Fruit fly (Drosophila melanogaster) whole organism, pupa: ENCODE data around the gene CG32537.
A peak's percentile ranks its signal among the peaks of the same experiment; 100 is the strongest.

Experiments used
- CG10348 ChIP-seq: fragments of 200-800 bp; sonication (Bioruptor generic); IDR thresholded peaks from 2 replicates; pipeline ENCODE4 v1.3.6; 2022; ENCODE audit warnings: missing biosample characterization, missing genetic modification characterization
- CG12605 ChIP-seq: fragments of 200-800 bp; sonication (Bioruptor generic); IDR thresholded peaks from 2 replicates; pipeline ENCODE4 v1.3.6; 2022; ENCODE audit warnings: missing biosample characterization, missing genetic modification characterization
- CG13204 ChIP-seq: fragments of 200-800 bp; sonication (Bioruptor generic); optimal IDR thresholded peaks from 2 replicates; lab custom pipeline; 2018; ENCODE audit warnings: missing biosample characterization, mild to moderate bottlenecking, missing genetic modification characterization, moderate library complexity
- CG14655 ChIP-seq: fragments of 200-800 bp; sonication (Bioruptor generic); optimal IDR thresholded peaks from 3 replicates; lab custom pipeline; 2017; ENCODE audit warnings: mild to moderate bottlenecking, missing biosample characterization, missing genetic modification reagents, missing genetic modification characterization
- CG15710 ChIP-seq: fragments of 200-800 bp; sonication (Bioruptor generic); optimal IDR thresholded peaks from 2 replicates; lab custom pipeline; 2018; ENCODE audit warnings: missing biosample characterization, mild to moderate bottlenecking, missing genetic modification characterization, moderate library complexity
- CG17806 ChIP-seq: fragments of 200-800 bp; sonication (Bioruptor generic); optimal IDR thresholded peaks from 2 replicates; lab custom pipeline; 2018; ENCODE audit warnings: missing biosample characterization, mild to moderate bottlenecking, missing genetic modification characterization, moderate library complexity
- CG32121 ChIP-seq: fragments of 200-800 bp; sonication (Bioruptor generic); IDR thresholded peaks from 2 replicates; pipeline ENCODE4 v1.3.6; 2022; ENCODE audit warnings: missing biosample characterization, missing genetic modification characterization
- CG34367 ChIP-seq: fragments of 200-800 bp; sonication (Bioruptor generic); optimal IDR thresholded peaks from 2 replicates; lab custom pipeline; 2018; ENCODE audit warnings: missing biosample characterization, mild to moderate bottlenecking, missing genetic modification characterization
- CG4496 ChIP-seq: fragments of 200-800 bp; sonication (Bioruptor generic); IDR thresholded peaks from 3 replicates; pipeline ENCODE4 v1.3.6; 2022; ENCODE audit warnings: missing biosample characterization, missing genetic modification characterization
- CG8159 ChIP-seq: fragments of 200-800 bp; sonication (Bioruptor generic); optimal IDR thresholded peaks from 3 replicates; lab custom pipeline; 2018; ENCODE audit warnings: missing biosample characterization, mild to moderate bottlenecking, missing genetic modification characterization, moderate library complexity
- CG8301 ChIP-seq: fragments of 200-800 bp; sonication (Bioruptor generic); optimal IDR thresholded peaks from 2 replicates; lab custom pipeline; 2018; ENCODE audit warnings: missing biosample characterization, mild to moderate bottlenecking, missing genetic modification characterization
- CG9948 ChIP-seq: fragments of 200-800 bp; sonication (Bioruptor generic); optimal IDR thresholded peaks from 2 replicates; lab custom pipeline; 2018; ENCODE audit warnings: missing biosample characterization, mild to moderate bottlenecking, missing genetic modification characterization, moderate library complexity
- D1 ChIP-seq: fragments of 200-800 bp; sonication (Bioruptor generic); optimal IDR thresholded peaks from 2 replicates; lab custom pipeline; 2018; ENCODE audit warnings: missing biosample characterization, mild to moderate bottlenecking, missing genetic modification characterization, moderate library complexity
- EcR ChIP-seq: fragments of 200-800 bp; sonication (Bioruptor generic); optimal IDR thresholded peaks from 3 replicates; lab custom pipeline; 2019; ENCODE audit warnings: missing biosample characterization, missing genetic modification characterization, mild to moderate bottlenecking, moderate library complexity, missing genetic modification reagents
- Ets98B ChIP-seq: fragments of 200-800 bp; sonication (Bioruptor generic); IDR thresholded peaks from 2 replicates; pipeline ENCODE4 v1.3.6; 2022; ENCODE audit warnings: missing biosample characterization, missing genetic modification characterization
- Pif1A ChIP-seq: fragments of 200-800 bp; sonication (Bioruptor generic); optimal IDR thresholded peaks from 3 replicates; lab custom pipeline; 2016; ENCODE audit warnings: missing biosample characterization, missing genetic modification characterization
- Snoo ChIP-seq: fragments of 200-800 bp; sonication (Bioruptor generic); optimal IDR thresholded peaks from 3 replicates; lab custom pipeline; 2017; ENCODE audit warnings: missing biosample characterization, mild to moderate bottlenecking, missing genetic modification characterization, inconsistent platforms
- gl ChIP-seq: fragments of 200-800 bp; sonication (Bioruptor generic); optimal IDR thresholded peaks from 2 replicates; lab custom pipeline; 2018; ENCODE audit warnings: missing biosample characterization, mild to moderate bottlenecking, missing genetic modification characterization
- rn ChIP-seq: fragments of 200-800 bp; sonication (Bioruptor generic); IDR thresholded peaks from 2 replicates; pipeline ENCODE4 v1.3.6; 2022; ENCODE audit warnings: missing biosample characterization, missing genetic modification characterization

Gene CG32537

DNA sequence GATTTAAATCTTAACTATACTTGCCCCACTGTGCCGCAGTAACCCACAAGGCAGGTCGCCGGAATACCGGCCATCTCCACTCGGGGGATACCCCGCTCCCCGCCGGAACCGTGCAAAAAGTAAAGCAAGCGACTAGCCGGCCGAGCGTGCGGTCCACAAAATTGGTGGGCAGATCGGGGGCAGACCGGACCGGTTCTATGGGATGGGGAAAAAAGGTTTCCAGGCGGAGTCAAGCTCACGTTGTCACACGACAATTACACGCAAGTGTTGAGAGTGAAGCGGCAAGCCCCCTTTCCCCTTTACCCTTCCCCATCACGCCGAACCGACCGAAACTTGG, 51.1 kb downstream of the CG32537 start:
- TF ChIP-seq Ets98B (no peak), CG34367 (no peak), Pif1A (GFP tag; lab: Kevin White, UChicago) (no peak), Snoo (tag; lab: Kevin White, UChicago) (no peak), CG15710 (no peak), rn (no peak), EcR (peak; percentile 35), CG12605 (GFP tag; lab: Robert Waterston, UW) (no peak), CG17806 (tag; lab: Kevin White, UChicago) (no peak), CG13204 (GFP tag; lab: Kevin White, UChicago) (peak; percentile 93), CG10348 (GFP tag; lab: Robert Waterston, UW) (0 out of 2 replicates have a peak, but pooled peaks have one; percentile 28), CG8301 (tag; lab: Kevin White, UChicago) (no peak), CG9948 (tag; lab: Kevin White, UChicago) (no peak), CG14655 (GFP tag; lab: Kevin White, UChicago) (no peak), CG4496 (peak; percentile 74), CG8159 (no peak), CG32121 (GFP tag; lab: Robert Waterston, UW) (0 out of 2 replicates have a peak, but pooled peaks have one; percentile 12)

DNA sequence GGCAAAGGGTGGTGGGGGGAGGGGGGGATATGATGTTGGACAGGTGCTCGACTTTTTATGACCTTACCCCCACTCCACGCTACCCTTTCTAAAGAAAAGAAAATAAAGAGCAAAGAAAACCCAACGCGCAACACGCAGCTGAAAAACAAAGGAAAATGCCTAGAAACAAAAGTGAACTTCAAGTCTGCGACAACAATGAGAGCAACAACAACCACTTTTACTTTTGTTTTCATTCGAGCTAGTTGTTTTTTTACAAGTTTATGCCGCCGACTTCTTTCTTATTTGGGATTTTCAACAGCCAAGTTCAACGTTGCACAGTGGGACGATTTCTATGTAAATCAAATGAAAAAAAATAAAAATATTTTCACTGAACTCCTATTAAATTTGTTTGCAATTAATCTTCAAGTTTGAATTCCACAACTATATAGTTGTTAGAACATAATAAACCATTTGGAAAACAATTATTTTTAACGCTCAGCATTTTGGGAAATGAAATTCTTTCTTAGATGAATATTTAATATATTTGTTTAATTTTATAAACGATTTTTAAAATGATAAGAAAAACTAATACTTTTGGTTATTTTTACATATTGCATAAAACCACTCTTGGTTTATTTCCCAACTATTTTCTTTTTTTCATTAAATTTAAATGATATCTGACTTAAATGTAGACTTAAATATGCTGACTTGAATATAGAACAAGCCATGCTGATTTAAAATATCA, 51.6 kb downstream of the CG32537 start:
- peak; percentile 72 for TF ChIP-seq CG14655 (GFP tag; lab: Kevin White, UChicago)
- no peak for TF ChIP-seq CG4496
- TF ChIP-seq D1, result peak; percentile 32
- peak; percentile 81 for TF ChIP-seq CG8159
- peak; percentile 24 for TF ChIP-seq CG34367
- TF ChIP-seq CG32121 (GFP tag; lab: Robert Waterston, UW), result no peak
- TF ChIP-seq CG15710, result peak; percentile 60
- peak; percentile 74 for TF ChIP-seq CG9948 (tag; lab: Kevin White, UChicago)
- TF ChIP-seq CG13204 (GFP tag; lab: Kevin White, UChicago), result no peak
- peak; percentile 33 for TF ChIP-seq Snoo (tag; lab: Kevin White, UChicago)
- peak; percentile 43 for TF ChIP-seq CG17806 (tag; lab: Kevin White, UChicago)
- peak; percentile 47 for TF ChIP-seq CG8301 (tag; lab: Kevin White, UChicago)
- no peak for TF ChIP-seq CG10348 (GFP tag; lab: Robert Waterston, UW)
- TF ChIP-seq gl (tag; lab: Kevin White, UChicago), result no peak
- no peak for TF ChIP-seq EcR
